Fruit fly (Drosophila melanogaster) whole organism, embryonic: ENCODE results near the gene Cyp4ac3.
A peak's percentile ranks its signal among the peaks of the same experiment; 100 is the strongest.

Experiments
- ATbp ChIP-seq: fragments of 200-800 bp; sonication (Bioruptor generic); optimal IDR thresholded peaks from 2 replicates; lab custom pipeline; 2017; ENCODE audit warnings: missing biosample characterization, mild to moderate bottlenecking, missing genetic modification characterization, missing genetic modification reagents
- BtbVII ChIP-seq: fragments of 200-800 bp; sonication (Bioruptor generic); optimal IDR thresholded peaks from 3 replicates; lab custom pipeline; 2017; ENCODE audit warnings: missing biosample characterization, mild to moderate bottlenecking, missing genetic modification characterization
- CG10321 ChIP-seq: fragments of 200-800 bp; sonication (Bioruptor generic); IDR thresholded peaks from 2 replicates; pipeline ENCODE4 v1.3.6; 2022; ENCODE audit warnings: missing biosample characterization, missing genetic modification characterization
- CG10431 ChIP-seq: fragments of 200-800 bp; sonication (Bioruptor generic); optimal IDR thresholded peaks from 3 replicates; lab custom pipeline; 2018; ENCODE audit warnings: missing biosample characterization, mild to moderate bottlenecking, missing genetic modification characterization
- CG10543 ChIP-seq: fragments of 200-800 bp; sonication (Bioruptor generic); optimal IDR thresholded peaks from 3 replicates; lab custom pipeline; 2017; ENCODE audit warnings: missing biosample characterization, mild to moderate bottlenecking, missing genetic modification characterization, moderate library complexity
- CG11504 ChIP-seq: fragments of 200-800 bp; sonication (Bioruptor generic); optimal IDR thresholded peaks from 3 replicates; lab custom pipeline; 2019; ENCODE audit warnings: missing biosample characterization, mild to moderate bottlenecking, missing genetic modification characterization, moderate library complexity
- CG12942 ChIP-seq: fragments of 200-800 bp; sonication (Bioruptor generic); optimal IDR thresholded peaks from 3 replicates; lab custom pipeline; 2016; ENCODE audit warnings: missing biosample characterization, missing genetic modification characterization
- CG13287 ChIP-seq: fragments of 200-800 bp; sonication (Bioruptor generic); IDR thresholded peaks from 2 replicates; pipeline ENCODE4 v1.3.6; 2022; ENCODE audit warnings: missing biosample characterization, missing genetic modification characterization; ENCODE audit not compliant: partially characterized antibody
- CG14050 ChIP-seq: fragments of 200-800 bp; sonication (Bioruptor generic); IDR thresholded peaks from 3 replicates; pipeline ENCODE4 v1.3.6; 2022; ENCODE audit warnings: missing biosample characterization, missing genetic modification characterization
- CG17912 ChIP-seq: fragments of 200-800 bp; sonication (Bioruptor generic); optimal IDR thresholded peaks from 2 replicates; lab custom pipeline; 2018; ENCODE audit warnings: missing biosample characterization, mild to moderate bottlenecking, missing genetic modification characterization
- CG32767 ChIP-seq: fragments of 200-800 bp; sonication (Bioruptor generic); IDR thresholded peaks from 2 replicates; pipeline ENCODE4 v1.3.6; 2022; ENCODE audit warnings: missing biosample characterization, missing genetic modification characterization
- CG42726 ChIP-seq: fragments of 200-800 bp; sonication (Bioruptor generic); IDR thresholded peaks from 2 replicates; pipeline ENCODE4 v1.3.6; 2022; ENCODE audit warnings: missing biosample characterization, missing genetic modification characterization; ENCODE audit not compliant: partially characterized antibody
- CG4282 ChIP-seq: fragments of 200-800 bp; sonication (Bioruptor generic); optimal IDR thresholded peaks from 2 replicates; lab custom pipeline; 2016; ENCODE audit warnings: missing biosample characterization, missing genetic modification characterization
- CG6175 ChIP-seq: fragments of 200-800 bp; sonication (Bioruptor generic); IDR thresholded peaks from 3 replicates; pipeline ENCODE4 v1.3.6; 2022; ENCODE audit warnings: missing biosample characterization, missing genetic modification characterization
- CG6272 ChIP-seq: fragments of 200-800 bp; sonication (Bioruptor generic); IDR thresholded peaks from 2 replicates; pipeline ENCODE4 v1.3.6; 2022; ENCODE audit warnings: missing biosample characterization, missing genetic modification characterization
- CG7928 ChIP-seq: fragments of 200-800 bp; sonication (Bioruptor generic); optimal IDR thresholded peaks from 2 replicates; lab custom pipeline; 2017; ENCODE audit warnings: missing biosample characterization, mild to moderate bottlenecking, missing genetic modification characterization
- CG8281 ChIP-seq: fragments of 200-800 bp; sonication (Bioruptor generic); optimal IDR thresholded peaks from 2 replicates; lab custom pipeline; 2018; ENCODE audit warnings: missing biosample characterization, mild to moderate bottlenecking, missing genetic modification characterization, moderate library complexity
- CTCF ChIP-seq: fragments of 200-800 bp; sonication (Bioruptor generic); optimal IDR thresholded peaks from 2 replicates; lab custom pipeline; 2017; ENCODE audit warnings: missing biosample characterization, mild to moderate bottlenecking, missing genetic modification characterization, moderate library complexity
- Fer1 ChIP-seq: fragments of 200-800 bp; sonication (Bioruptor generic); optimal IDR thresholded peaks from 2 replicates; lab custom pipeline; 2017; ENCODE audit warnings: missing biosample characterization, mild to moderate bottlenecking, missing genetic modification characterization
- H15 ChIP-seq: fragments of 200-800 bp; sonication (Bioruptor generic); IDR thresholded peaks from 3 replicates; pipeline ENCODE4 v1.3.6; 2022; ENCODE audit warnings: missing biosample characterization, missing genetic modification characterization
- Hey ChIP-seq: fragments of 200-800 bp; sonication (Bioruptor generic); optimal IDR thresholded peaks from 3 replicates; lab custom pipeline; 2018; ENCODE audit warnings: missing biosample characterization, mild to moderate bottlenecking, missing genetic modification characterization
- HmgZ ChIP-seq: fragments of 200-800 bp; sonication (Bioruptor generic); optimal IDR thresholded peaks from 2 replicates; lab custom pipeline; 2018; ENCODE audit warnings: missing biosample characterization, mild to moderate bottlenecking, missing genetic modification characterization
- Lpt ChIP-seq: fragments of >200 bp; optimal IDR thresholded peaks from 2 replicates; lab custom pipeline; 2018; ENCODE audit warnings: missing biosample characterization, missing genetic modification characterization
- Oli ChIP-seq: fragments of 200-800 bp; sonication (Bioruptor generic); optimal IDR thresholded peaks from 2 replicates; lab custom pipeline; 2018; ENCODE audit warnings: missing biosample characterization, mild to moderate bottlenecking, missing genetic modification characterization, moderate library complexity
- Optix ChIP-seq: fragments of 200-800 bp; sonication (Bioruptor generic); IDR thresholded peaks from 3 replicates; pipeline ENCODE4 v1.3.6; 2022; ENCODE audit warnings: missing biosample characterization, missing genetic modification characterization
- Rfx ChIP-seq: fragments of 200-800 bp; sonication (Bioruptor generic); IDR thresholded peaks from 2 replicates; pipeline ENCODE4 v1.3.6; 2022; ENCODE audit warnings: missing biosample characterization, missing genetic modification characterization
- Sry-δ ChIP-seq: fragments of 200-800 bp; sonication (Bioruptor generic); optimal IDR thresholded peaks from 2 replicates; lab custom pipeline; 2016; ENCODE audit warnings: missing biosample characterization, missing genetic modification characterization
- YL-1 ChIP-seq: fragments of 200-800 bp; sonication (Bioruptor generic); optimal IDR thresholded peaks from 3 replicates; lab custom pipeline; 2017; ENCODE audit warnings: missing biosample characterization, mild to moderate bottlenecking, missing genetic modification characterization
- ac ChIP-seq: fragments of 200-800 bp; sonication (Bioruptor generic); optimal IDR thresholded peaks from 3 replicates; lab custom pipeline; 2017; ENCODE audit warnings: missing biosample characterization, mild to moderate bottlenecking, missing genetic modification characterization
- amos ChIP-seq: fragments of 200-800 bp; sonication (Bioruptor generic); IDR thresholded peaks from 2 replicates; pipeline ENCODE4 v1.3.6; 2022; ENCODE audit warnings: missing biosample characterization, missing genetic modification characterization; ENCODE audit not compliant: partially characterized antibody
- bigmax ChIP-seq: fragments of 200-800 bp; sonication (Bioruptor generic); optimal IDR thresholded peaks from 2 replicates; lab custom pipeline; 2018; ENCODE audit warnings: missing biosample characterization, mild to moderate bottlenecking, missing genetic modification characterization
- dmrt11E ChIP-seq: fragments of 200-800 bp; sonication (Bioruptor generic); optimal IDR thresholded peaks from 3 replicates; lab custom pipeline; 2018; ENCODE audit warnings: missing biosample characterization, mild to moderate bottlenecking, missing genetic modification characterization, moderate library complexity
- dmrt99B ChIP-seq: fragments of 200-800 bp; sonication (Bioruptor generic); optimal IDR thresholded peaks from 2 replicates; lab custom pipeline; 2018; ENCODE audit warnings: missing biosample characterization, mild to moderate bottlenecking, missing genetic modification characterization, moderate library complexity
- en ChIP-seq: fragments of 200-800 bp; sonication (Bioruptor generic); optimal IDR thresholded peaks from 2 replicates; lab custom pipeline; 2016; ENCODE audit warnings: missing biosample characterization, missing genetic modification characterization
- fd64A ChIP-seq: fragments of 200-800 bp; sonication (Bioruptor generic); optimal IDR thresholded peaks from 3 replicates; lab custom pipeline; 2018; ENCODE audit warnings: missing biosample characterization, mild to moderate bottlenecking, missing genetic modification characterization
- gfzf ChIP-seq: fragments of 200-800 bp; sonication (Bioruptor generic); optimal IDR thresholded peaks from 2 replicates; lab custom pipeline; 2016; ENCODE audit warnings: missing biosample characterization, mild to moderate bottlenecking, missing genetic modification characterization, moderate library complexity
- insv ChIP-seq, 2 experiments: fragments of 200-800 bp; sonication (Bioruptor generic); optimal IDR thresholded peaks; 3 replicates each; lab custom pipeline; 2016 to 2018; ENCODE audit warnings: missing biosample characterization in 2 of 2, missing genetic modification characterization in 2 of 2
- lmd ChIP-seq: fragments of 200-800 bp; sonication (Bioruptor generic); IDR thresholded peaks from 2 replicates; pipeline ENCODE4 v1.3.6; 2022; ENCODE audit warnings: missing biosample characterization, missing genetic modification characterization
- pan ChIP-seq, 4 experiments: fragments of >200 bp in 3 of 4; fragments of 200-800 bp in 1 of 4; sonication (Bioruptor generic) in 1 of 4; optimal IDR thresholded peaks in 3 of 4; IDR thresholded peaks in 1 of 4; 2 replicates each; pipeline versions ENCODE4 v1.3.6 to Lab custom; 2017 to 2022; ENCODE audit warnings: missing biosample characterization in 2 of 4, missing genetic modification characterization in 2 of 4, mixed read lengths in 1 of 4
- pb ChIP-seq: fragments of 200-800 bp; sonication (Bioruptor generic); optimal IDR thresholded peaks from 3 replicates; lab custom pipeline; 2016; ENCODE audit warnings: missing biosample characterization, missing genetic modification characterization
- pnt ChIP-seq: fragments of 200-800 bp; sonication (Bioruptor generic); optimal IDR thresholded peaks from 3 replicates; lab custom pipeline; 2016; ENCODE audit warnings: missing biosample characterization, missing genetic modification characterization
- ro ChIP-seq: fragments of 200-800 bp; sonication (Bioruptor generic); IDR thresholded peaks from 2 replicates; pipeline ENCODE4 v1.3.6; 2022; ENCODE audit warnings: missing biosample characterization, missing genetic modification characterization
- sd ChIP-seq: fragments of 200-800 bp; sonication (Bioruptor generic); optimal IDR thresholded peaks from 3 replicates; lab custom pipeline; 2018; ENCODE audit warnings: missing biosample characterization, mild to moderate bottlenecking, missing genetic modification characterization, moderate library complexity
- sens ChIP-seq: fragments of 200-800 bp; sonication (Bioruptor generic); peaks from one replicate; lab custom pipeline; 2016; ENCODE audit warnings: missing biosample characterization, missing genetic modification characterization
- slp2 ChIP-seq: fragments of 200-800 bp; sonication (Bioruptor generic); optimal IDR thresholded peaks from 2 replicates; lab custom pipeline; 2016; ENCODE audit warnings: missing biosample characterization, missing genetic modification characterization
- sna ChIP-seq: fragments of 200-800 bp; sonication (Bioruptor generic); IDR thresholded peaks from 2 replicates; pipeline ENCODE4 v1.3.6; 2022; ENCODE audit warnings: missing biosample characterization, missing genetic modification characterization; ENCODE audit not compliant: partially characterized antibody
- stwl ChIP-seq: fragments of 200-800 bp; sonication (Bioruptor generic); optimal IDR thresholded peaks from 3 replicates; lab custom pipeline; 2018; ENCODE audit warnings: missing biosample characterization, mild to moderate bottlenecking, missing genetic modification characterization, moderate library complexity
- trem ChIP-seq: fragments of 200-800 bp; optimal IDR thresholded peaks from 3 replicates; lab custom pipeline; 2019; ENCODE audit warnings: missing biosample characterization, mild to moderate bottlenecking, missing genetic modification characterization, moderate library complexity
- tup ChIP-seq: fragments of 200-800 bp; sonication (Bioruptor generic); optimal IDR thresholded peaks from 2 replicates; lab custom pipeline; 2016; ENCODE audit warnings: missing biosample characterization, mild to moderate bottlenecking, missing genetic modification characterization, moderate library complexity

Gene Cyp4ac3

DNA sequence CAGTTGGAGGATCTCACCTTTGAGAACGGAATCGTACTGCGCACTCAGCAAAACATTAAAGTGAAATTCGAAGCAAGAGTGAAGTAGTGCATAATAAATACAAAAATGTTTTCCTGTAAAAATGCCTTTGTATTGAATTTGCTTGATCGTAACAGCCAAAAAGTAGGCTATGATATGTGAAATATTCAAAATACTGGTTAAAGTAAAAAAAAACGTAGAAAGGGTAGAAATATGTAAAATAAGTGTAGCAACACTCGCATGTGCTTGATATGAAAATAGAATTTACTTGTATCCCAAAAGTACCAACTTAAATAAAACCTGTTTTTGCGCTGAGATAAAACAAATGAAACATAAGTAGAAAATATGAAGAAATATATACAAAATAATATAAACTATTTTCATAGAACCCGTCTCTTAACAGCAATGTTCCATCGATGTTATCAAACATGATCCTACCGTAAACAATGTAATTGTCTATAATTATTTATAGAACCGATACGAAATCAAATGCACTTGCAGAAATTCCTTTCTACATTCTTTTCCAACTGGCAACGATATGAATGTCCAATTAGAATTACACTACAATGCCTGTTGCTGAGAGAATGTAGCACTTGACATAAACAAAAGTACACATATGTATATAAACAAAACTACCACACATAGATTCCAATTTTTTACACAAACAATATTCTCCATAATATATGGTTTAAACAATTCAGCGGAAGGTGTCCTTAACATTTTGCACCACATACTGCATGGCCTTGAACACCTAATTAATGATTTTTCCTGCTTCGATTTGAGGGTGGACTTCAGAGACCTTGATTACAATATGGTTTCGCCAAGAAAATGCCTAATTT, 2.1 kb downstream of the Cyp4ac3 start (continued):
- peak; percentile 83 for TF ChIP-seq sens (GFP tag; lab: Kevin White, UChicago)
- TF ChIP-seq CG10321, result no peak
- no peak for TF ChIP-seq CG8281 (tag; lab: Kevin White, UChicago)
- no peak for TF ChIP-seq ac
- TF ChIP-seq CG4282, result no peak
- TF ChIP-seq Optix, result no peak
- no peak for TF ChIP-seq Rfx (GFP tag; lab: Robert Waterston, UW)
- TF ChIP-seq tup (GFP tag; lab: Kevin White, UChicago), result no peak
- no peak for TF ChIP-seq Oli (tag; lab: Kevin White, UChicago)
- TF ChIP-seq pb (GFP tag; lab: Kevin White, UChicago), result no peak
- TF ChIP-seq Hey (tag; lab: Kevin White, UChicago), result no peak
- TF ChIP-seq H15 (GFP tag; lab: Robert Waterston, UW), result no peak
- no peak for TF ChIP-seq sna (GFP tag; lab: Robert Waterston, UW)
- TF ChIP-seq HmgZ (tag; lab: Kevin White, UChicago), result peak; percentile 3
- TF ChIP-seq stwl (tag; lab: Kevin White, UChicago), result peak; percentile 24
- TF ChIP-seq CG12942, result no peak
- no peak for TF ChIP-seq CG17912 (GFP tag; lab: Kevin White, UChicago)
- no peak for TF ChIP-seq bigmax (GFP tag; lab: Kevin White, UChicago)
- TF ChIP-seq Sry-δ, result no peak
- no peak for TF ChIP-seq trem
- TF ChIP-seq BtbVII (GFP tag; lab: Kevin White, UChicago), result no peak
- TF ChIP-seq amos (GFP tag; lab: Robert Waterston, UW), result peak; percentile 58
- TF ChIP-seq CTCF (GFP tag; lab: Kevin White, UChicago), result peak; percentile 79
- no peak for TF ChIP-seq en (GFP tag; lab: Kevin White, UChicago)
- no peak for TF ChIP-seq dmrt99B (tag; lab: Kevin White, UChicago)
- no peak for TF ChIP-seq CG6175 (GFP tag; lab: Robert Waterston, UW)
- TF ChIP-seq ATbp (GFP tag; lab: Kevin White, UChicago), result no peak
- no peak for TF ChIP-seq CG10431 (GFP tag; lab: Kevin White, UChicago)
- no peak for TF ChIP-seq CG42726 (GFP tag; lab: Robert Waterston, UW)
- TF ChIP-seq CG13287 (GFP tag; lab: Robert Waterston, UW), result peak; percentile 39; the same call in 1 of the 2 replicates
- TF ChIP-seq slp2 (GFP tag; lab: Kevin White, UChicago), result no peak
- no peak for TF ChIP-seq dmrt11E (tag; lab: Kevin White, UChicago)
- no peak for TF ChIP-seq Lpt (GFP tag; lab: Kevin White, UChicago)
- no peak for TF ChIP-seq ro
- peak; percentile 65 to 96 for TF ChIP-seq insv (GFP tag; optimal IDR thresholded peaks at IDR 0.05; lab: Kevin White, UChicago)
- TF ChIP-seq YL-1 (GFP tag; lab: Kevin White, UChicago), result peak; percentile 13
- no peak for TF ChIP-seq pan (optimal IDR thresholded peaks at IDR 0.05; lab: Kevin White, UChicago)
- no peak for TF ChIP-seq pan (GFP tag; optimal IDR thresholded peaks at IDR 0.05 in 1 of 2, IDR thresholded peaks at IDR 0.05 in 1 of 2)
- peak; percentile 69 for TF ChIP-seq CG11504 (tag; lab: Kevin White, UChicago)
- no peak for TF ChIP-seq CG6272 (GFP tag; lab: Robert Waterston, UW)
- no peak for TF ChIP-seq fd64A (GFP tag; lab: Kevin White, UChicago)
- TF ChIP-seq Fer1 (GFP tag; lab: Kevin White, UChicago), result no peak
- TF ChIP-seq sd, result peak; percentile 34
- TF ChIP-seq CG32767 (GFP tag; lab: Robert Waterston, UW), result no peak
- TF ChIP-seq pnt (GFP tag; lab: Kevin White, UChicago), result no peak
- TF ChIP-seq CG14050, result no peak
- TF ChIP-seq CG7928 (GFP tag; lab: Kevin White, UChicago), result no peak
- no peak for TF ChIP-seq CG10543 (GFP tag; lab: Kevin White, UChicago)
- no peak for TF ChIP-seq lmd (GFP tag; lab: Robert Waterston, UW)
- no peak for TF ChIP-seq gfzf
